Fruit fly (Drosophila melanogaster): ENCODE data around the gene CG46339.

Gene CG46339

dm6 chr3R:26952200-26952856 is 36.8 kb downstream of the CG46339 start:
- TF ChIP-seq Hr3 (GFP tag; optimal IDR thresholded peaks at IDR 0.05), result no peak
- TF ChIP-seq Doc3 (GFP tag; IDR thresholded peaks at IDR 0.05; ENCODE audit: partially characterized antibody), result no peak
- no peak for TF ChIP-seq bab2 (GFP tag; optimal IDR thresholded peaks at IDR 0.05)
- TF ChIP-seq amos (GFP tag; IDR thresholded peaks at IDR 0.05; ENCODE audit: partially characterized antibody), result no peak
- peak; percentile 21 for TF ChIP-seq CoRest (tag; optimal IDR thresholded peaks at IDR 0.05)
- TF ChIP-seq CG8944 (GFP tag; optimal IDR thresholded peaks at IDR 0.05), result no peak
- no peak for TF ChIP-seq MBD-R2 (GFP tag; IDR thresholded peaks at IDR 0.05)
- TF ChIP-seq ERR (GFP tag; optimal IDR thresholded peaks at IDR 0.05), result no peak
- TF ChIP-seq Scr (GFP tag; IDR thresholded peaks at IDR 0.05; ENCODE audit: partially characterized antibody), result no peak
- TF ChIP-seq ewg (GFP tag; optimal IDR thresholded peaks at IDR 0.05), result no peak
- no peak for TF ChIP-seq ttk (GFP tag; IDR thresholded peaks at IDR 0.05)
- TF ChIP-seq CG13296 (GFP tag; optimal IDR thresholded peaks at IDR 0.05), result no peak
- no peak for TF ChIP-seq CG1603 (tag; optimal IDR thresholded peaks at IDR 0.05)
- no peak for TF ChIP-seq gsb (GFP tag; IDR thresholded peaks at IDR 0.05)
- TF ChIP-seq sc (optimal IDR thresholded peaks at IDR 0.05), result no peak
- TF ChIP-seq sc (GFP tag; optimal IDR thresholded peaks at IDR 0.05), result no peak
- peak; percentile 17 for TF ChIP-seq CG12659 (GFP tag; optimal IDR thresholded peaks at IDR 0.05)
- no peak for TF ChIP-seq CG10209 (GFP tag; optimal IDR thresholded peaks at IDR 0.05)
- no peak for TF ChIP-seq HmgD (GFP tag; optimal IDR thresholded peaks at IDR 0.05)
- peak; percentile 51 for TF ChIP-seq abd-A (tag; optimal IDR thresholded peaks at IDR 0.05)
- no peak for TF ChIP-seq CG2129 (GFP tag; IDR thresholded peaks at IDR 0.05; ENCODE audit: partially characterized antibody)
- TF ChIP-seq vnd (GFP tag; IDR thresholded peaks at IDR 0.05; ENCODE audit: partially characterized antibody), result no peak
- no peak for TF ChIP-seq CG9797 (GFP tag; optimal IDR thresholded peaks at IDR 0.05)
- peak; percentile 2 for TF ChIP-seq CG1792 (GFP tag; optimal IDR thresholded peaks at IDR 0.05)
- peak; percentile 4 for TF ChIP-seq Atf-2 (GFP tag; optimal IDR thresholded peaks at IDR 0.05)
- TF ChIP-seq CG10431 (GFP tag; optimal IDR thresholded peaks at IDR 0.05), result no peak
- no peak for TF ChIP-seq CG8478 (optimal IDR thresholded peaks at IDR 0.05)
- no peak for TF ChIP-seq CG6272 (GFP tag; IDR thresholded peaks at IDR 0.05)
- peak; percentile 19 to 67 for TF ChIP-seq Pdp1 (GFP tag; optimal IDR thresholded peaks at IDR 0.05)
- no peak for TF ChIP-seq Bdp1 (GFP tag; optimal IDR thresholded peaks at IDR 0.05)
- no peak for TF ChIP-seq Mad (GFP tag; optimal IDR thresholded peaks at IDR 0.05)
- no peak for TF ChIP-seq crp (GFP tag; optimal IDR thresholded peaks at IDR 0.05)
- no peak for TF ChIP-seq CG4424 (GFP tag; optimal IDR thresholded peaks at IDR 0.05)
- TF ChIP-seq tio (GFP tag; optimal IDR thresholded peaks at IDR 0.05), result peak; percentile 26
- TF ChIP-seq ab (GFP tag; optimal IDR thresholded peaks at IDR 0.05), result no peak
- TF ChIP-seq YL-1 (GFP tag; optimal IDR thresholded peaks at IDR 0.05), result no peak
- TF ChIP-seq CG6813 (GFP tag; optimal IDR thresholded peaks at IDR 0.05), result peak; percentile 31
- no peak for TF ChIP-seq ash1 (GFP tag; optimal IDR thresholded peaks at IDR 0.05)
- TF ChIP-seq CG11456 (GFP tag; IDR thresholded peaks at IDR 0.05), result no peak
- TF ChIP-seq lmd (GFP tag; IDR thresholded peaks at IDR 0.05), result no peak
- TF ChIP-seq CG9215 (GFP tag; IDR thresholded peaks at IDR 0.05), result no peak
- TF ChIP-seq CG4730 (GFP tag; IDR thresholded peaks at IDR 0.05), result no peak
- TF ChIP-seq Adf1 (GFP tag; IDR thresholded peaks at IDR 0.05), result no peak
- TF ChIP-seq CG18262 (tag; optimal IDR thresholded peaks at IDR 0.05), result no peak
- no peak for TF ChIP-seq org-1 (GFP tag; optimal IDR thresholded peaks at IDR 0.05)
- TF ChIP-seq stwl (tag; optimal IDR thresholded peaks at IDR 0.05), result no peak
- TF ChIP-seq CG13287 (GFP tag; IDR thresholded peaks at IDR 0.05; ENCODE audit: partially characterized antibody), result no peak
- no peak for TF ChIP-seq CG11093 (GFP tag; IDR thresholded peaks at IDR 0.05)
- no peak for TF ChIP-seq br (optimal IDR thresholded peaks at IDR 0.05)
- peak; percentile 49 for TF ChIP-seq D19A (tag; optimal IDR thresholded peaks at IDR 0.05)
- no peak for TF ChIP-seq onecut (GFP tag; IDR thresholded peaks at IDR 0.05)
